Worm (Caenorhabditis elegans): ENCODE results near the gene col-140.

The col-140 gene

ce11 chrV:5816470-5817061, 20.1 kb downstream of the col-140 start:
- no peak for TF ChIP-seq ekl-4 (GFP tag; IDR thresholded peaks at IDR 0.05)
- TF ChIP-seq ceh-79 (tag; optimal IDR thresholded peaks at IDR 0.05): no peak
- TF ChIP-seq let-607 (tag; optimal IDR thresholded peaks at IDR 0.05): peak in 1 of 2 experiments; percentile 14
- no peak for TF ChIP-seq snpc-1.1 (tag; optimal IDR thresholded peaks at IDR 0.05; ENCODE audit: insufficient read depth)
- no peak for TF ChIP-seq mes-4 (tag; optimal IDR thresholded peaks at IDR 0.05)
- no peak for TF ChIP-seq cebp-1 (GFP tag; IDR thresholded peaks at IDR 0.05)
- TF ChIP-seq cebp-1 (tag; optimal IDR thresholded peaks at IDR 0.05): peak; percentile 52
- peak; percentile 38 for TF ChIP-seq ets-4 (GFP tag; optimal IDR thresholded peaks at IDR 0.05)
- TF ChIP-seq sea-2 (GFP tag; IDR thresholded peaks at IDR 0.05): no peak
- TF ChIP-seq nhr-80 (tag; optimal IDR thresholded peaks at IDR 0.05): peak; percentile 75
- no peak for TF ChIP-seq F33H1.4 (GFP tag; IDR thresholded peaks at IDR 0.05)
- no peak for TF ChIP-seq sdz-38 (tag; optimal IDR thresholded peaks at IDR 0.05)
- TF ChIP-seq die-1 (tag; optimal IDR thresholded peaks at IDR 0.05): no peak
- peak; percentile 42 for TF ChIP-seq atf-7 (tag; optimal IDR thresholded peaks at IDR 0.05)
- no peak for TF ChIP-seq athp-1 (tag; optimal IDR thresholded peaks at IDR 0.05)

DNA sequence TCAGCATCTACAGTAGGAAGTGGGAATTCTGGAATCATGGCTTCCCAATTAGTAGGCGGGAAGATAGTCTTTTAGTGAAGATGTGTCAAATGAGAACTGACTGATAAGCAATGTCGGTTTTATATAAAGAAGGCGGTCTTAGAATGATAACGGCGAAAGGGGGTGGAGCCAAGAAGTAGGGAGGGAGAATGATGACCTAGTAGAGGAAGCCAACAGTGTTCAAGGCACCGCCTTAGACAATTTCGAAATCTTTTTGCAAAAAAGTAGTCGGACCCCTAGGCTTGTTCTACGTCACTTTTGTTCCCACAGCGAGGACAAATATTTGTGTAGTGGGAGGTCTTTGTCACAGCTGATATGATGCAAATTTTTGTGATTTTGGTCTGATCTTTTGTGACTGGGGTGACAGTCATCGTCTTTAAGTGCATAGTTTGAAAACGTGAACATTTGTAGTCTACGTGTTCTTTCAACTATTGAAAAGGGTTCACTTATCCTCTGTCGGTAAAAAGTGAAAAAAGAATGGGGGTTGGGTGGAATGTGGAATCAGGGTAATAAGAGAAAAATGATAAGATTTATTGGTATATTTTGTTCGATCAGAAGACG, 23.5 kb downstream of the col-140 start, which contains the start of gene ZC250.4:
Gene ZC250.4, minus strand, starts transcription at position 78 of the 600 bp plus-strand sequence.
- TF ChIP-seq cebp-1 (GFP tag; IDR thresholded peaks at IDR 0.05) (no peak), cebp-1 (tag; optimal IDR thresholded peaks at IDR 0.05) (peak; percentile 43), ztf-25 (GFP tag; IDR thresholded peaks at IDR 0.05) (no peak), nhr-80 (tag; optimal IDR thresholded peaks at IDR 0.05) (peak; percentile 77)

DNA sequence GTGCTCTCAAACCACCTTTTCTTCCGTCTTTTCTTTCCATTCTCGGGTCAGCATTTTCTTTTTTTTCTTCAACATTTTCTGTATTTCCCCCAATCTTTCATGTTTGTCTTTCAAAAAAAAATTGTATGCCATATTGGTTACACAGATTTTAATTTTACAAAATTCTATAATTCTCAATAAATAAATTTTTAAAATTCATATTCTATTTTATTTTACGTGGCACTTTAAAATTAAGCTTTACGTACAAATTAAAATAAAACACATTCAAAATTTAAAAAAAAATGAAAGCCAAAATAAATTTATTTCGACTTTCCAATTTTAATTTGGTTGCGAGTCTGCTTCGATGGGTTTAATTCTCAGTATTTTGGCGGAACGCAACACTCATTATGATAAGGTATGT, 31.2 kb downstream of the col-140 start, which contains the start of gene ZC250.5:
Gene ZC250.5, plus strand, starts transcription at position 301 of the 400 bp plus-strand sequence.
- TF ChIP-seq lsl-1 (GFP tag; optimal IDR thresholded peaks at IDR 0.05) (no peak), ztf-6 (GFP tag; IDR thresholded peaks at IDR 0.05) (no peak), bed-1 (GFP tag; IDR thresholded peaks at IDR 0.05) (no peak), egl-18 (GFP tag; IDR thresholded peaks at IDR 0.05) (no peak)

- TF ChIP-seq hlh-26 (GFP tag; conservative IDR thresholded peaks at IDR 0.05): no peak
- TF ChIP-seq lin-35 (GFP tag; optimal IDR thresholded peaks at IDR 0.05): no peak
- no peak for TF ChIP-seq efl-1 (GFP tag; optimal IDR thresholded peaks at IDR 0.05)
- TF ChIP-seq rpc-1 (optimal IDR thresholded peaks at IDR 0.05): no peak
- no peak for TF ChIP-seq rpc-1 (tag; optimal IDR thresholded peaks at IDR 0.05)
- no peak for TF ChIP-seq dpl-1 (GFP tag; optimal IDR thresholded peaks at IDR 0.05)
- no peak for TF ChIP-seq hsf-1 (GFP tag; IDR thresholded peaks at IDR 0.05)
- TF ChIP-seq dpff-1 (tag; optimal IDR thresholded peaks at IDR 0.05): no peak
- TF ChIP-seq ets-4 (GFP tag; optimal IDR thresholded peaks at IDR 0.05): no peak
- no peak for TF ChIP-seq F10E7.11 (tag; optimal IDR thresholded peaks at IDR 0.05)
- no peak for TF ChIP-seq ceh-100 (GFP tag; IDR thresholded peaks at IDR 0.05)
- TF ChIP-seq ceh-79 (tag; optimal IDR thresholded peaks at IDR 0.05): no peak
- TF ChIP-seq lin-54 (GFP tag; optimal IDR thresholded peaks at IDR 0.05): no peak
Measured at ce11 chrV:5799373-5799772, 37.3 kb downstream of the col-140 start, which contains the start of gene cyn-17. cyn-17 (plus strand) TSS chrV:5799673.

DNA sequence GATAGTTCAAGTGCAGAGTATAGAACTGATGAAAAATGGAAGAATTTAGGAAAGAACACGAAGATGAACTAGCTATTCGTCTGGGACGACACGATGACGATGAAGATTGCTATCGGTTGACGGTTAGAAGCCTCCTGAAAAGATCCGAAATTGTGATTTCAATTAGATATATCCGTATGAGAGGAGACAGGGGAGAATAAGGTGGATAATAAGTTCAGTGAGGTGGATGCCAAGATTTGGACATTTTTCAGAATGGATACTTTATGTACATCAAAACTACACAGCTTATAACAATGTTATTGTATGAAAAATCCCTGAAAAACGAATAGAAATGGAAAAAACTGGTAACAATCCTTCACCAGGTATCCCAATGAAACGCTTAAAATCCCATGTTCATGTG, 38.5 kb downstream of the col-140 start, which contains the start of gene nstp-3:
Gene nstp-3, minus strand, starts transcription at position 101 of the 400 bp plus-strand sequence.
- TF ChIP-seq nhr-80 (tag; optimal IDR thresholded peaks at IDR 0.05) (no peak), F22D6.2 (tag; optimal IDR thresholded peaks at IDR 0.05) (no peak), hmg-20 (GFP tag; IDR thresholded peaks at IDR 0.05) (no peak), dpl-1 (GFP tag; optimal IDR thresholded peaks at IDR 0.05) (no peak), bed-1 (GFP tag; IDR thresholded peaks at IDR 0.05) (no peak), chd-7 (tag; optimal IDR thresholded peaks at IDR 0.05) (no peak), attf-5 (GFP tag; optimal IDR thresholded peaks at IDR 0.05) (no peak), F49E8.2 (tag; optimal IDR thresholded peaks at IDR 0.05; ENCODE audit: insufficient read depth) (no peak), cebp-1 (GFP tag; IDR thresholded peaks at IDR 0.05) (no peak), cebp-1 (tag; optimal IDR thresholded peaks at IDR 0.05) (no peak), lin-35 (GFP tag; optimal IDR thresholded peaks at IDR 0.05) (no peak), nhr-90 (tag; optimal IDR thresholded peaks at IDR 0.05) (no peak), ztf-6 (GFP tag; IDR thresholded peaks at IDR 0.05) (no peak), ztf-3 (GFP tag; optimal IDR thresholded peaks at IDR 0.05) (no peak)

Data from whole organism, young adult.